Worm (Caenorhabditis elegans): Measurements from ENCODE around the gene str-81.

DNA sequence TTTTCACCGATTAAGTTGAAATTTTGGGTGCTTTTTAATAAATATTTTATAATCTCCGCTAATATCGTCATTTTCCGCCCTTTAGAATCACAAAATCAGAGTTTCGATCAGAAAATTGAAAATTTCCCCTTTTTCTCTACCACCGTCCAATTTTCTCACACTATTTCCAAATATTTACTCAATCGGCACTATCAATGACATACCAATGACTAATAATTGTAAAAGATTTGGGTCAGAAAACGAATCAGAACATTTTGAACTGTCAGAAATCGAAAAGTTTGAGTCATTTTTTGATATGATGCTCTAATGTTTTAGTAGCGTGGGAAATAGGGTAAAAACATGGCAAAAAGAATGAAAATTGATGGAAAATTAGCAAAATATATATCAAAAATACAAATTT, 33.8 kb downstream of the str-81 start, which contains the start of gene srr-2:
- TF ChIP-seq K02D7.2 (tag; optimal IDR thresholded peaks at IDR 0.05): no peak
- no peak for TF ChIP-seq ceh-14 (tag; optimal IDR thresholded peaks at IDR 0.05)
- no peak for TF ChIP-seq C38D4.7 (GFP tag; optimal IDR thresholded peaks at IDR 0.05)
- TF ChIP-seq fkh-10 (GFP tag; optimal IDR thresholded peaks at IDR 0.05): no peak
- no peak for TF ChIP-seq ama-1 (optimal IDR thresholded peaks at IDR 0.05)
- TF ChIP-seq odd-2 (tag; optimal IDR thresholded peaks at IDR 0.05): no peak
- no peak for TF ChIP-seq ceh-9 (tag; optimal IDR thresholded peaks at IDR 0.05)
- TF ChIP-seq che-1 (tag; optimal IDR thresholded peaks at IDR 0.05): no peak
- no peak for TF ChIP-seq F13H6.1 (tag; optimal IDR thresholded peaks at IDR 0.05)
- no peak for TF ChIP-seq unc-3 (GFP tag; conservative IDR thresholded peaks at IDR 0.05)
- TF ChIP-seq unc-3 (tag; optimal IDR thresholded peaks at IDR 0.05): no peak

All from whole organism, late embryonic.